Fruit fly (Drosophila melanogaster): ENCODE data around the gene CG31917.

CG31917 gene

DNA sequence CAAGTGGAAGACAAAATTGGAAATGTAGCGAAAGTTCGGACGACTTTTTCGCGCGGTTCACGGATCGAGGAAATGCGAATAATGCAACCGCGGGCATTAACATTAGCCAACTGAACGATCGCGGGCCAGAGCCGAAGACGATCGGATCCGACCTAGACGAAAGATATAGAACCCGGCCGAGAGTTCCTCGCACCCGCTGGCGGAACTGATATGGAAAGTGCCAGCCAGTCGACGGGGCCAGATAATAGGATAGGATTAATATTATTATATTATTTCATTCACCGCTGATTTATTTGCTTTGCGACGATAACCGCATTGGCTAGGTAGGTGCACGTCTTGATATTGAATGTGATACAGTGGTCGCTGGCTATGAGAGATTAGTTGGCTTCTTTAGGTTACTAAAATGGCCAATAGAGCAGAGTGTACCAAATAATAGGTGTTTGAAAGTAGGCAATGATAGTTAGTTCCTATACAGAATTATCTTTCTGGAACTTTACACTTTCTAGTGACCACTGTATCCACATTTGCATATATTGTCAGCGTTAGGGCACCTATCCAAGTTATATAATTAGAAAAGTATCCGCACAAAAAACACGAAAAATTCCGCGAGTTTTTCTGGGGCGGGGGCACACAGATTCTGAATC, 11.1 kb downstream of the CG31917 start (continued):
- TF ChIP-seq unpg (GFP tag; optimal IDR thresholded peaks at IDR 0.05) = peak; percentile 73
- TF ChIP-seq p53 (GFP tag; optimal IDR thresholded peaks at IDR 0.05) = no peak
- TF ChIP-seq wor (GFP tag; IDR thresholded peaks at IDR 0.05) = peak; percentile 19; the same call in 1 of the 2 replicates
- peak; percentile 75 for TF ChIP-seq CG1603 (tag; optimal IDR thresholded peaks at IDR 0.05)
- TF ChIP-seq eyg (GFP tag; optimal IDR thresholded peaks at IDR 0.05) = peak; percentile 19
- TF ChIP-seq CG2199 (GFP tag; IDR thresholded peaks at IDR 0.05) = no peak; the same call in 2 of the 3 replicates
- no peak for TF ChIP-seq HmgD (GFP tag; optimal IDR thresholded peaks at IDR 0.05)
- TF ChIP-seq Fer1 (GFP tag; optimal IDR thresholded peaks at IDR 0.05) = peak; percentile 41
- peak; percentile 27 for TF ChIP-seq CG7556 (GFP tag; optimal IDR thresholded peaks at IDR 0.05)
- TF ChIP-seq CG2129 (GFP tag; IDR thresholded peaks at IDR 0.05; ENCODE audit: partially characterized antibody) = no peak
- TF ChIP-seq slou (GFP tag; optimal IDR thresholded peaks at IDR 0.05) = peak; percentile 27
- TF ChIP-seq mld (GFP tag; IDR thresholded peaks at IDR 0.05; ENCODE audit: partially characterized antibody) = no peak
- no peak for TF ChIP-seq chinmo (GFP tag; IDR thresholded peaks at IDR 0.05; ENCODE audit: partially characterized antibody)
- TF ChIP-seq pum (GFP tag; optimal IDR thresholded peaks at IDR 0.05) = peak; percentile 43
- no peak for TF ChIP-seq pita (GFP tag; optimal IDR thresholded peaks at IDR 0.05)
- peak; percentile 67 to 75 for TF ChIP-seq dpn (GFP tag; optimal IDR thresholded peaks at IDR 0.05)
- no peak for TF ChIP-seq CG7271 (tag; optimal IDR thresholded peaks at IDR 0.05)
- peak; percentile 49 for TF ChIP-seq CG32772 (GFP tag; IDR thresholded peaks at IDR 0.05)
- TF ChIP-seq CTCF (GFP tag; optimal IDR thresholded peaks at IDR 0.05) = peak; percentile 26
- TF ChIP-seq gsb-n (tag; optimal IDR thresholded peaks at IDR 0.05) = peak; percentile 56
- TF ChIP-seq NFAT (GFP tag; IDR thresholded peaks at IDR 0.05) = peak; percentile 66
- TF ChIP-seq CG16813 (GFP tag; IDR thresholded peaks at IDR 0.05; ENCODE audit: partially characterized antibody) = no peak
- no peak for TF ChIP-seq Bgb (GFP tag; IDR thresholded peaks at IDR 0.05; ENCODE audit: partially characterized antibody)
- no peak for TF ChIP-seq CG3065 (GFP tag; optimal IDR thresholded peaks at IDR 0.05)
- peak; percentile 78 for TF ChIP-seq CG4404 (GFP tag; IDR thresholded peaks at IDR 0.05)
- TF ChIP-seq slbo (GFP tag; IDR thresholded peaks at IDR 0.05) = peak; percentile 85
- peak; percentile 56 for TF ChIP-seq Mes4 (GFP tag; optimal IDR thresholded peaks at IDR 0.05)
- no peak for TF ChIP-seq CG12299 (tag; optimal IDR thresholded peaks at IDR 0.05)
- TF ChIP-seq CG12236 (GFP tag; optimal IDR thresholded peaks at IDR 0.05) = no peak
- TF ChIP-seq cad (GFP tag; optimal IDR thresholded peaks at IDR 0.05) = no peak
- TF ChIP-seq fd102C (GFP tag; optimal IDR thresholded peaks at IDR 0.05) = no peak
- peak; percentile 50 for TF ChIP-seq bab2 (GFP tag; optimal IDR thresholded peaks at IDR 0.05)
- peak; percentile 67 for TF ChIP-seq CG10959 (GFP tag; IDR thresholded peaks at IDR 0.05)
- TF ChIP-seq CG6689 (GFP tag; IDR thresholded peaks at IDR 0.05) = peak; percentile 76
- peak; percentile 23 for TF ChIP-seq CG7928 (GFP tag; optimal IDR thresholded peaks at IDR 0.05)
- 0 out of 2 replicates have a peak, but pooled peaks have one; percentile 37 for TF ChIP-seq CG5953 (GFP tag; IDR thresholded peaks at IDR 0.05)
- TF ChIP-seq CG34224 (GFP tag; IDR thresholded peaks at IDR 0.05; ENCODE audit: partially characterized antibody) = no peak
- TF ChIP-seq ara (GFP tag; IDR thresholded peaks at IDR 0.05) = peak; percentile 78
- TF ChIP-seq ftz-f1 (GFP tag; optimal IDR thresholded peaks at IDR 0.05) = no peak
- peak; percentile 64; the same call in 2 of the 3 replicates for TF ChIP-seq Optix (GFP tag; IDR thresholded peaks at IDR 0.05)
- TF ChIP-seq Stat92E (GFP tag; optimal IDR thresholded peaks at IDR 0.05) = no peak
- peak; percentile 46 for TF ChIP-seq HHEX (GFP tag; optimal IDR thresholded peaks at IDR 0.05)
- TF ChIP-seq CG7357 (GFP tag; IDR thresholded peaks at IDR 0.05) = peak; percentile 55; the same call in 1 of the 3 replicates
- TF ChIP-seq zen (tag; optimal IDR thresholded peaks at IDR 0.05) = no peak
- peak; percentile 69 for TF ChIP-seq tap (tag; optimal IDR thresholded peaks at IDR 0.05)
- TF ChIP-seq CG17328 (GFP tag; IDR thresholded peaks at IDR 0.05) = peak; percentile 74
- TF ChIP-seq pnt (GFP tag; optimal IDR thresholded peaks at IDR 0.05) = peak; percentile 56
- peak; percentile 62 for TF ChIP-seq nmo (GFP tag; optimal IDR thresholded peaks at IDR 0.05)
- TF ChIP-seq CG2202 (tag; optimal IDR thresholded peaks at IDR 0.05) = peak; percentile 25
- no peak for TF ChIP-seq vnd (GFP tag; IDR thresholded peaks at IDR 0.05; ENCODE audit: partially characterized antibody)

Measured in whole organism, embryonic.